Fruit fly (Drosophila melanogaster): ENCODE measurements around the gene CheA84a.

- no peak for TF ChIP-seq CG16863 (GFP tag; optimal IDR thresholded peaks at IDR 0.05)
- TF ChIP-seq CrebB (tag; optimal IDR thresholded peaks at IDR 0.05), result no peak
- TF ChIP-seq CG10321 (GFP tag; IDR thresholded peaks at IDR 0.05), result no peak
- TF ChIP-seq CG7839 (tag; optimal IDR thresholded peaks at IDR 0.05), result no peak
- TF ChIP-seq nau (GFP tag; optimal IDR thresholded peaks at IDR 0.05), result no peak
- no peak for TF ChIP-seq hb (GFP tag; IDR thresholded peaks at IDR 0.05; ENCODE audit: partially characterized antibody)
- no peak for TF ChIP-seq Opbp (GFP tag; IDR thresholded peaks at IDR 0.05; ENCODE audit: partially characterized antibody)
- no peak for TF ChIP-seq hkb (optimal IDR thresholded peaks at IDR 0.05)
- no peak for TF ChIP-seq hkb (GFP tag; IDR thresholded peaks at IDR 0.05)
Observed at dm6 chr3R:8203367-8203766, 1.3 kb downstream of the CheA84a start.
